Worm (Caenorhabditis elegans) whole organism, young adult: ENCODE results near the gene F43C11.7.

ENCODE experiments used
- Y53F4B.3 ChIP-seq: fragments of 200-800 bp; sonication (Bioruptor generic); IDR thresholded peaks from 2 replicates; pipeline ENCODE4 v1.3.6; 2022; ENCODE audit warnings: missing genetic modification reagents, missing genetic modification characterization, missing compliant biosample characterization
- attf-6 ChIP-seq: fragments of 200-800 bp; sonication (Bioruptor generic); IDR thresholded peaks from 2 replicates; pipeline ENCODE4 v1.3.6; 2022; ENCODE audit warnings: missing genetic modification reagents, missing genetic modification characterization, missing compliant biosample characterization
- cebp-2 ChIP-seq: fragments of 200-800 bp; sonication (Bioruptor generic); IDR thresholded peaks from 2 replicates; pipeline ENCODE4 v1.3.6; 2022; ENCODE audit warnings: missing genetic modification characterization, missing compliant biosample characterization
- dox-1 ChIP-seq: fragments of 200-800 bp; sonication (Bioruptor generic); IDR thresholded peaks from 2 replicates; pipeline ENCODE4 v1.3.6; 2022; ENCODE audit warnings: missing genetic modification reagents, missing genetic modification characterization, missing compliant biosample characterization
- egl-18 ChIP-seq: fragments of 200-800 bp; sonication (Bioruptor generic); IDR thresholded peaks from 2 replicates; pipeline ENCODE4 v1.3.6; 2022; ENCODE audit warnings: missing genetic modification reagents, missing genetic modification characterization, missing compliant biosample characterization
- fkh-3 ChIP-seq: sonication (generic microtip); optimal IDR thresholded peaks from 2 replicates; lab custom pipeline; 2016; ENCODE audit warnings: mild to moderate bottlenecking, missing genetic modification characterization, missing compliant biosample characterization
- lin-35 ChIP-seq, 3 experiments: fragments of 150-350 bp in 2 of 3; sonication (generic microtip) in 1 of 3; optimal IDR thresholded peaks; 2 replicates each; lab custom pipeline; 2014 to 2018; ENCODE audit warnings: missing biosample characterization in 3 of 3, missing genetic modification characterization in 3 of 3, missing genetic modification reagents in 3 of 3
- madf-6 ChIP-seq: fragments of 200-800 bp; sonication (Bioruptor generic); IDR thresholded peaks from 2 replicates; pipeline ENCODE4 v1.3.6; 2022; ENCODE audit warnings: missing genetic modification reagents, missing genetic modification characterization, missing compliant biosample characterization
- nhr-80 ChIP-seq: sonication (generic microtip); optimal IDR thresholded peaks from 2 replicates; lab custom pipeline; 2016; ENCODE audit warnings: missing genetic modification characterization, missing compliant biosample characterization
- unc-130 ChIP-seq: sonication (generic microtip); optimal IDR thresholded peaks from 2 replicates; lab custom pipeline; 2016; ENCODE audit warnings: missing genetic modification reagents, missing genetic modification characterization, missing compliant biosample characterization
- unc-62 ChIP-seq: fragments of 150-350 bp; optimal IDR thresholded peaks from 2 replicates; lab custom pipeline; 2014; ENCODE audit warnings: missing biosample characterization, missing genetic modification reagents, missing genetic modification characterization
- ztf-25 ChIP-seq: fragments of 200-800 bp; sonication (Bioruptor generic); IDR thresholded peaks from 2 replicates; pipeline ENCODE4 v1.3.6; 2022; ENCODE audit warnings: missing genetic modification reagents, missing genetic modification characterization, missing compliant biosample characterization

DNA sequence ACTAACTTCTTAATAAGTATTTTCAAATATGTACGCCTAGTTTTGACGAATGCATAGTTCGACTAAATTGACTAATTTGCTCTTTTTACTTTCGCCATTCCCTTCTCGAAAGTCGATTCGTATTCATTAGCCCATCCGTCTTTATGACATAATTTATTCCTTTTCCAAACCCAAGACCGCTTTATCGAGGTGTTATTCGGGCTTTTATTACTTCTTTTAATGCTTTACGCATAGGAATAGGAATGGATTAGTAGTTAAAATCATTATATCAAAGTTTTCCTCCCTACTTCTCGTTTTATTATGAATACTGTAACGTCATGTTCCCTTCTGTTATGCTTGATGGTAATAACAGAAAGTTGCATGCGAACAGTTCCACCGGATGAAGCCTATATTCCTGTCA is 39.3 kb downstream of the F43C11.7 start, which contains the start of gene F16G10.2:
- TF ChIP-seq unc-62 (GFP tag; lab: Kevin White, UChicago) = no peak
- TF ChIP-seq madf-6 (GFP tag; lab: Robert Waterston, UW) = no peak
- TF ChIP-seq lin-35 (GFP tag; optimal IDR thresholded peaks at IDR 0.05; lab: Kevin White, UChicago) = no peak
- TF ChIP-seq attf-6 (GFP tag; lab: Robert Waterston, UW) = no peak
- TF ChIP-seq Y53F4B.3 (GFP tag; lab: Robert Waterston, UW) = no peak
- TF ChIP-seq nhr-80 = no peak
- no peak for TF ChIP-seq egl-18 (GFP tag; lab: Robert Waterston, UW)
- no peak for TF ChIP-seq cebp-2 (GFP tag; lab: Robert Waterston, UW)
- no peak for TF ChIP-seq unc-130
- TF ChIP-seq fkh-3 (tag; lab: Kevin White, UChicago) = no peak
- TF ChIP-seq ztf-25 (GFP tag; lab: Robert Waterston, UW) = no peak
- no peak for TF ChIP-seq dox-1 (GFP tag; lab: Robert Waterston, UW)
